Fruit fly (Drosophila melanogaster) whole organism: ENCODE measurements around the gene Myc.

Source experiments
- CG8478 ChIP-seq: fragments of >200 bp; optimal IDR thresholded peaks from 2 replicates; lab custom pipeline; 2018; ENCODE audit warnings: inconsistent platforms
- Dll ChIP-seq: fragments of >200 bp; optimal IDR thresholded peaks from 2 replicates; lab custom pipeline; 2017
- EcR ChIP-seq, 2 experiments: fragments of >200 bp; optimal IDR thresholded peaks; 2 replicates each; lab custom pipeline; 2017; ENCODE audit warnings: missing biosample characterization in 2 of 2, missing genetic modification characterization in 2 of 2, missing genetic modification reagents in 2 of 2
- usp ChIP-seq: fragments of >200 bp; optimal IDR thresholded peaks from 2 replicates; lab custom pipeline; 2017; ENCODE audit warnings: missing biosample characterization, missing genetic modification characterization, mixed read lengths

DNA sequence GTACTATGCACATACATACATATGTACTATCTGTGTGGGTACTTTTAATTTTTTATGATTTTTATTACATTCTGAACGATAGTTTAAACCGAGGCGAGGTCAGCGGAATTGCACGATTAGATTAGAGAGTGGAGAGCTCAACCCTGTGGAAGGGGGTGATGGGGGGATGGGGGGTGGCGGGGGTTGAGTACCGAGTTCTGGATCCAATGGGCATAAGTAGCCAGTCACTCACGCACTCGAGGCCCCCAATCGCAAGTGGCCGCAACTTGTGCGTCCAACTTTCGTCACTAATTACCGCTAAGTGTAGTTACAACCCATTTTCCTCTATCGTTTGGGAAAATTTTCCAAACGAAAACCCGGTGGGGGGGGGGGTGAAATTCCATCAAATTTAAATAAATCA is 16.7 kb upstream of the Myc start:
- TF ChIP-seq CG8478 (lab: Kevin White, UChicago), result no peak
- TF ChIP-seq Dll, result no peak
- no peak for TF ChIP-seq usp (GFP tag; lab: Kevin White, UChicago)
- no peak for TF ChIP-seq EcR (GFP tag; optimal IDR thresholded peaks at IDR 0.05; lab: Kevin White, UChicago)
